Fruit fly (Drosophila melanogaster) whole organism, embryonic: ENCODE measurements around the gene CG31219.

Experiments
- ATbp ChIP-seq: fragments of 200-800 bp; sonication (Bioruptor generic); optimal IDR thresholded peaks from 2 replicates; lab custom pipeline; 2017; ENCODE audit warnings: missing biosample characterization, mild to moderate bottlenecking, missing genetic modification characterization, missing genetic modification reagents
- B-H2 ChIP-seq: fragments of 200-800 bp; sonication (Bioruptor generic); optimal IDR thresholded peaks from 2 replicates; lab custom pipeline; 2018; ENCODE audit warnings: missing biosample characterization, mild to moderate bottlenecking, missing genetic modification characterization
- CG10267 ChIP-seq: fragments of 200-800 bp; sonication (Bioruptor generic); optimal IDR thresholded peaks from 2 replicates; lab custom pipeline; 2018; ENCODE audit warnings: missing biosample characterization, mild to moderate bottlenecking, missing genetic modification characterization, moderate library complexity
- CG11695 ChIP-seq: fragments of 200-800 bp; sonication (Bioruptor generic); IDR thresholded peaks from 3 replicates; pipeline ENCODE4 v1.3.6; 2022; ENCODE audit warnings: missing biosample characterization, missing genetic modification characterization
- CG12769 ChIP-seq: fragments of 200-800 bp; sonication (Bioruptor generic); optimal IDR thresholded peaks from 2 replicates; lab custom pipeline; 2019; ENCODE audit warnings: missing biosample characterization, mild to moderate bottlenecking, missing genetic modification characterization, moderate library complexity
- CG14860 ChIP-seq: fragments of 200-800 bp; sonication (Bioruptor generic); IDR thresholded peaks from 3 replicates; pipeline ENCODE4 v1.3.6; 2022; ENCODE audit warnings: missing biosample characterization, missing genetic modification characterization; ENCODE audit not compliant: partially characterized antibody
- CG15073 ChIP-seq: fragments of 200-800 bp; sonication (Bioruptor generic); optimal IDR thresholded peaks from 2 replicates; lab custom pipeline; 2016; ENCODE audit warnings: missing biosample characterization, missing genetic modification characterization
- CG17568 ChIP-seq: fragments of 200-800 bp; sonication (Bioruptor generic); optimal IDR thresholded peaks from 2 replicates; lab custom pipeline; 2018; ENCODE audit warnings: missing biosample characterization, mild to moderate bottlenecking, missing genetic modification characterization, moderate library complexity
- CG18619 ChIP-seq: fragments of 200-800 bp; sonication (Bioruptor generic); optimal IDR thresholded peaks from 3 replicates; lab custom pipeline; 2017; ENCODE audit warnings: missing biosample characterization, mild to moderate bottlenecking, missing genetic modification characterization
- CG2678 ChIP-seq: fragments of 200-800 bp; sonication (Bioruptor generic); optimal IDR thresholded peaks from 3 replicates; lab custom pipeline; 2019; ENCODE audit warnings: missing biosample characterization, mild to moderate bottlenecking, missing genetic modification characterization, moderate library complexity
- CG32772 ChIP-seq: fragments of 200-800 bp; sonication (Bioruptor generic); IDR thresholded peaks from 2 replicates; pipeline ENCODE4 v1.3.6; 2022; ENCODE audit warnings: missing biosample characterization, missing genetic modification characterization
- CG33213 ChIP-seq: fragments of 200-800 bp; sonication (Bioruptor generic); optimal IDR thresholded peaks from 3 replicates; lab custom pipeline; 2016; ENCODE audit warnings: missing biosample characterization, missing genetic modification characterization
- CG4854 ChIP-seq: fragments of 200-800 bp; sonication (Bioruptor generic); optimal IDR thresholded peaks from 2 replicates; lab custom pipeline; 2016; ENCODE audit warnings: missing biosample characterization, missing genetic modification characterization, inconsistent platforms
- CG5180 ChIP-seq: fragments of 200-800 bp; sonication (Bioruptor generic); optimal IDR thresholded peaks from 3 replicates; lab custom pipeline; 2017; ENCODE audit warnings: missing biosample characterization, missing genetic modification characterization, mild to moderate bottlenecking, moderate library complexity, missing genetic modification reagents
- CG7357 ChIP-seq: fragments of 200-800 bp; sonication (Bioruptor generic); IDR thresholded peaks from 3 replicates; pipeline ENCODE4 v1.3.6; 2022; ENCODE audit warnings: missing biosample characterization, missing genetic modification characterization
- CG8281 ChIP-seq: fragments of 200-800 bp; sonication (Bioruptor generic); optimal IDR thresholded peaks from 2 replicates; lab custom pipeline; 2018; ENCODE audit warnings: missing biosample characterization, mild to moderate bottlenecking, missing genetic modification characterization, moderate library complexity
- CTCF ChIP-seq: fragments of 200-800 bp; sonication (Bioruptor generic); optimal IDR thresholded peaks from 2 replicates; lab custom pipeline; 2017; ENCODE audit warnings: missing biosample characterization, mild to moderate bottlenecking, missing genetic modification characterization, moderate library complexity
- CoRest ChIP-seq: fragments of 200-800 bp; sonication (Bioruptor generic); optimal IDR thresholded peaks from 3 replicates; lab custom pipeline; 2018; ENCODE audit warnings: missing biosample characterization, mild to moderate bottlenecking, missing genetic modification characterization, moderate library complexity
- Dbx ChIP-seq: fragments of 200-800 bp; sonication (Bioruptor generic); IDR thresholded peaks from 3 replicates; pipeline ENCODE4 v1.3.6; 2022; ENCODE audit warnings: missing biosample characterization, missing genetic modification characterization
- GATAe ChIP-seq: fragments of 200-800 bp; sonication (Bioruptor generic); conservative IDR thresholded peaks from 2 replicates; pipeline ENCODE4 v1.3.6; 2022; ENCODE audit warnings: missing biosample characterization, missing genetic modification characterization
- HLH4C ChIP-seq: fragments of 200-800 bp; sonication (Bioruptor generic); IDR thresholded peaks from 3 replicates; pipeline ENCODE4 v1.3.6; 2022; ENCODE audit warnings: missing biosample characterization, missing genetic modification characterization; ENCODE audit not compliant: partially characterized antibody
- Jarid2 ChIP-seq: fragments of 200-800 bp; sonication (Bioruptor generic); optimal IDR thresholded peaks from 3 replicates; lab custom pipeline; 2017; ENCODE audit warnings: mild to moderate bottlenecking, missing biosample characterization, missing genetic modification reagents, missing genetic modification characterization
- Med ChIP-seq: fragments of 200-800 bp; sonication (Bioruptor generic); peaks from one replicate; lab custom pipeline; 2016; ENCODE audit warnings: missing biosample characterization, missing genetic modification characterization, mild to moderate bottlenecking, inconsistent platforms, moderate library complexity
- NFAT ChIP-seq: fragments of 200-800 bp; sonication (Bioruptor generic); IDR thresholded peaks from 2 replicates; pipeline ENCODE4 v1.3.6; 2022; ENCODE audit warnings: missing biosample characterization, missing genetic modification characterization
- Neu2 ChIP-seq: fragments of 200-800 bp; sonication (Bioruptor generic); optimal IDR thresholded peaks from 3 replicates; lab custom pipeline; 2016; ENCODE audit warnings: missing biosample characterization, missing genetic modification characterization, borderline replicate concordance
- Oaz ChIP-seq: fragments of 200-800 bp; sonication (Bioruptor generic); IDR thresholded peaks from 2 replicates; pipeline ENCODE4 v1.3.6; 2022; ENCODE audit warnings: missing biosample characterization, missing genetic modification characterization
- Spps ChIP-seq: fragments of 200-800 bp; sonication (Bioruptor generic); optimal IDR thresholded peaks from 2 replicates; lab custom pipeline; 2018; ENCODE audit warnings: missing biosample characterization, mild to moderate bottlenecking, missing genetic modification characterization
- Sry-δ ChIP-seq: fragments of 200-800 bp; sonication (Bioruptor generic); optimal IDR thresholded peaks from 2 replicates; lab custom pipeline; 2016; ENCODE audit warnings: missing biosample characterization, missing genetic modification characterization
- amos ChIP-seq: fragments of 200-800 bp; sonication (Bioruptor generic); IDR thresholded peaks from 2 replicates; pipeline ENCODE4 v1.3.6; 2022; ENCODE audit warnings: missing biosample characterization, missing genetic modification characterization; ENCODE audit not compliant: partially characterized antibody
- ase ChIP-seq: fragments of 200-800 bp; sonication (Bioruptor generic); IDR thresholded peaks from 3 replicates; pipeline ENCODE4 v1.3.6; 2022; ENCODE audit warnings: missing biosample characterization, missing genetic modification characterization
- bbx ChIP-seq: fragments of 200-800 bp; sonication (Bioruptor generic); IDR thresholded peaks from 2 replicates; pipeline ENCODE4 v1.3.6; 2022; ENCODE audit warnings: missing biosample characterization, missing genetic modification characterization; ENCODE audit not compliant: partially characterized antibody
- cas ChIP-seq: fragments of 200-800 bp; sonication (Bioruptor generic); IDR thresholded peaks from 2 replicates; pipeline ENCODE4 v1.3.6; 2022; ENCODE audit warnings: missing biosample characterization, missing genetic modification characterization
- cato ChIP-seq: fragments of 200-800 bp; sonication (Bioruptor generic); optimal IDR thresholded peaks from 2 replicates; lab custom pipeline; 2016; ENCODE audit warnings: missing biosample characterization, missing genetic modification characterization, borderline replicate concordance
- chinmo ChIP-seq: fragments of 200-800 bp; sonication (Bioruptor generic); IDR thresholded peaks from 4 replicates; pipeline ENCODE4 v1.3.6; 2022; ENCODE audit warnings: missing biosample characterization, missing genetic modification characterization; ENCODE audit not compliant: partially characterized antibody
- ems ChIP-seq: fragments of 200-800 bp; sonication (Bioruptor generic); optimal IDR thresholded peaks from 3 replicates; lab custom pipeline; 2016; ENCODE audit warnings: missing biosample characterization, missing genetic modification characterization
- gfzf ChIP-seq: fragments of 200-800 bp; sonication (Bioruptor generic); optimal IDR thresholded peaks from 2 replicates; lab custom pipeline; 2016; ENCODE audit warnings: missing biosample characterization, mild to moderate bottlenecking, missing genetic modification characterization, moderate library complexity
- gt ChIP-seq: fragments of 200-800 bp; sonication (Bioruptor generic); IDR thresholded peaks from 2 replicates; pipeline ENCODE4 v1.3.6; 2022; ENCODE audit warnings: missing biosample characterization, missing genetic modification characterization
- insv ChIP-seq, 2 experiments: fragments of 200-800 bp; sonication (Bioruptor generic); optimal IDR thresholded peaks; 3 replicates each; lab custom pipeline; 2016 to 2018; ENCODE audit warnings: missing biosample characterization in 2 of 2, missing genetic modification characterization in 2 of 2
- lov ChIP-seq, 2 experiments: fragments of 200-800 bp in 1 of 2; fragments of >200 bp in 1 of 2; sonication (Bioruptor generic) in 1 of 2; IDR thresholded peaks in 1 of 2; optimal IDR thresholded peaks in 1 of 2; 2 replicates in 1 of 2; 3 replicates in 1 of 2; pipeline versions ENCODE4 v1.3.6 to Lab custom; 2017 to 2022; ENCODE audit warnings: missing biosample characterization in 1 of 2, missing genetic modification characterization in 1 of 2
- luna ChIP-seq: fragments of 200-800 bp; sonication (Bioruptor generic); optimal IDR thresholded peaks from 2 replicates; lab custom pipeline; 2016; ENCODE audit warnings: missing biosample characterization, missing genetic modification characterization
- nerfin-1 ChIP-seq: fragments of 200-800 bp; sonication (Bioruptor generic); optimal IDR thresholded peaks from 3 replicates; lab custom pipeline; 2019; ENCODE audit warnings: missing biosample characterization, mild to moderate bottlenecking, missing genetic modification characterization, moderate library complexity
- otp ChIP-seq: fragments of 200-800 bp; sonication (Bioruptor generic); IDR thresholded peaks from 3 replicates; pipeline ENCODE4, ENCODE4 v1.3.6; 2022; ENCODE audit warnings: missing biosample characterization, missing genetic modification characterization
- pb ChIP-seq: fragments of 200-800 bp; sonication (Bioruptor generic); optimal IDR thresholded peaks from 3 replicates; lab custom pipeline; 2016; ENCODE audit warnings: missing biosample characterization, missing genetic modification characterization
- pho ChIP-seq: fragments of 200-800 bp; sonication (Bioruptor generic); optimal IDR thresholded peaks from 2 replicates; lab custom pipeline; 2016; ENCODE audit warnings: missing biosample characterization, missing genetic modification characterization
- pita ChIP-seq: fragments of 200-800 bp; sonication (Bioruptor generic); optimal IDR thresholded peaks from 2 replicates; lab custom pipeline; 2017; ENCODE audit warnings: missing biosample characterization, mild to moderate bottlenecking, missing genetic modification characterization
- sim ChIP-seq: fragments of 200-800 bp; sonication (Bioruptor generic); IDR thresholded peaks from 2 replicates; pipeline ENCODE4 v1.3.6; 2022; ENCODE audit warnings: missing biosample characterization, missing genetic modification characterization
- sima ChIP-seq: fragments of 200-800 bp; sonication (Bioruptor generic); optimal IDR thresholded peaks from 2 replicates; lab custom pipeline; 2016; ENCODE audit warnings: missing biosample characterization, missing genetic modification characterization
- sna ChIP-seq: fragments of 200-800 bp; sonication (Bioruptor generic); IDR thresholded peaks from 2 replicates; pipeline ENCODE4 v1.3.6; 2022; ENCODE audit warnings: missing biosample characterization, missing genetic modification characterization; ENCODE audit not compliant: partially characterized antibody
- tin ChIP-seq: fragments of 200-800 bp; sonication (Bioruptor generic); optimal IDR thresholded peaks from 3 replicates; lab custom pipeline; 2016; ENCODE audit warnings: missing biosample characterization, missing genetic modification characterization
- zfh2 ChIP-seq: fragments of 200-800 bp; sonication (Bioruptor generic); optimal IDR thresholded peaks from 2 replicates; lab custom pipeline; 2016; ENCODE audit warnings: missing biosample characterization, missing genetic modification characterization

CG31219 gene

dm6 chr3R:19620953-19621352 is 29.9 kb upstream of the CG31219 start (continued):
- TF ChIP-seq Med (GFP tag; lab: Kevin White, UChicago) (peak; percentile 83), Spps (tag; lab: Kevin White, UChicago) (no peak), otp (0 out of 3 replicates have a peak, but pooled peaks have one; percentile 13), CG15073 (GFP tag; lab: Kevin White, UChicago) (no peak), sna (GFP tag; lab: Robert Waterston, UW) (no peak), lov (optimal IDR thresholded peaks at IDR 0.05; lab: Kevin White, UChicago) (no peak), lov (GFP tag; IDR thresholded peaks at IDR 0.05; lab: Robert Waterston, UW) (no peak), CG2678 (tag; lab: Kevin White, UChicago) (peak; percentile 1), B-H2 (GFP tag; lab: Kevin White, UChicago) (peak; percentile 53), sima (GFP tag; lab: Kevin White, UChicago) (no peak), pita (GFP tag; lab: Kevin White, UChicago) (no peak), tin (GFP tag; lab: Kevin White, UChicago) (no peak), HLH4C (GFP tag; lab: Robert Waterston, UW) (no peak), CG18619 (peak; percentile 13), cato (GFP tag; lab: Kevin White, UChicago) (no peak), NFAT (GFP tag; lab: Robert Waterston, UW) (0 out of 2 replicates have a peak, but pooled peaks have one; percentile 13), cas (GFP tag; lab: Robert Waterston, UW) (0 out of 2 replicates have a peak, but pooled peaks have one; percentile 9), bbx (GFP tag; lab: Robert Waterston, UW) (peak; percentile 32; the same call in 1 of the 2 replicates), amos (GFP tag; lab: Robert Waterston, UW) (no peak; the same call in 1 of the 2 replicates), CG12769 (tag; lab: Kevin White, UChicago) (peak; percentile 89), chinmo (GFP tag; lab: Robert Waterston, UW) (peak; percentile 90; the same call in 3 of the 4 replicates), CG17568 (GFP tag; lab: Kevin White, UChicago) (no peak), CoRest (tag; lab: Kevin White, UChicago) (no peak), CG4854 (no peak), nerfin-1 (tag; lab: Kevin White, UChicago) (no peak), sim (GFP tag; lab: Robert Waterston, UW) (no peak), zfh2 (GFP tag; lab: Kevin White, UChicago) (no peak), CG8281 (no peak), Sry-δ (GFP tag; lab: Kevin White, UChicago) (no peak), pb (GFP tag; lab: Kevin White, UChicago) (no peak), ems (GFP tag; lab: Kevin White, UChicago) (no peak), luna (GFP tag; lab: Kevin White, UChicago) (no peak), CG7357 (GFP tag; lab: Robert Waterston, UW) (no peak), CG10267 (tag; lab: Kevin White, UChicago) (no peak), insv (GFP tag; optimal IDR thresholded peaks at IDR 0.05; lab: Kevin White, UChicago) (no peak), ase (GFP tag; lab: Robert Waterston, UW) (no peak), CG32772 (no peak), Oaz (GFP tag; lab: Robert Waterston, UW) (no peak), CG14860 (no peak), GATAe (GFP tag; lab: Robert Waterston, UW) (no peak), ATbp (GFP tag; lab: Kevin White, UChicago) (no peak), CG11695 (GFP tag; lab: Robert Waterston, UW) (no peak), Jarid2 (GFP tag; lab: Kevin White, UChicago) (peak; percentile 73), Neu2 (GFP tag; lab: Kevin White, UChicago) (no peak), CG5180 (peak; percentile 6), gfzf (GFP tag; lab: Kevin White, UChicago) (no peak), CTCF (GFP tag; lab: Kevin White, UChicago) (peak; percentile 10), CG33213 (no peak), pho (GFP tag; lab: Kevin White, UChicago) (no peak), gt (GFP tag; lab: Robert Waterston, UW) (no peak), Dbx (peak; percentile 57; the same call in 1 of the 3 replicates)
